Worm (Caenorhabditis elegans) whole organism, L4 larva: ENCODE measurements around the gene R04F11.2.

Experiments
- lin-29 ChIP-seq: fragments of 200-800 bp; sonication (Bioruptor generic); IDR thresholded peaks from 2 replicates; pipeline ENCODE4 v1.3.6; 2022; ENCODE audit warnings: missing genetic modification reagents, missing genetic modification characterization, missing compliant biosample characterization
- skn-1 ChIP-seq: fragments of 150-350 bp; optimal IDR thresholded peaks from 2 replicates; lab custom pipeline; 2014; ENCODE audit warnings: missing biosample characterization, missing genetic modification characterization
- unc-62 ChIP-seq, 3 experiments: fragments of 150-350 bp in 1 of 3; sonication (generic microtip); optimal IDR thresholded peaks in 2 of 3; peaks in 1 of 3; 1 replicate in 1 of 3; 2 replicates in 2 of 3; lab custom pipeline; 2014 to 2017; ENCODE audit warnings: missing biosample characterization in 3 of 3, missing genetic modification characterization in 3 of 3, missing genetic modification reagents in 3 of 3, missing genotype in 1 of 3
- zfp-2 ChIP-seq: sonication (generic microtip); optimal IDR thresholded peaks from 2 replicates; lab custom pipeline; 2016; ENCODE audit warnings: mild to moderate bottlenecking, missing genetic modification characterization, missing compliant biosample characterization

DNA sequence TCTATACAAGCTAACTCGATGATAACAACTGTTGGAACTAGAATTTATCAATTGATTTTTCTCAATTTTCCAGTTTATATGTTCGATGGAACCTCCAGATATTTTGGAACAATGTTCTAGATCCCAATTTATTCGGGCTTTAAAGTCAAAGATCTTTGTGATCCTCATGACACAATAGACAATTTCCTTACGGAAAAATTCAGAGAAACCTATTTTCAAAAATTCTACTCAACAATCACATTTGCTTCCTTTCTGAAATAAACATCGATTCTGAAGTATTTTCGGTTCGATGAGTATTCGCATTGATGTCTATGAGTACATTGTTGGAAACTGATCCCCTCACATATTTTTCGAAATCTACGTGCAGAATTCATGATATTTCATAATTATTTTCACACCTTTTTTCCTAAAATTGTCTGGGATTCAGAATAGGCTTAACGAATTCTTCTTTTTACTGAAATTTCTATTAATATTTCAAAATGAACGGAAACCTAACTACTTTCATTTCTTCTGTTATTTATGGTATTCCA lies 11.1 kb upstream of the R04F11.2 start, which contains the start of gene srg-45:
- TF ChIP-seq zfp-2 (no peak), skn-1 (tag; lab: Kevin White, UChicago) (no peak), unc-62 (GFP tag; optimal IDR thresholded peaks at IDR 0.05 in 1 of 2; lab: Kevin White, UChicago) (peak in 1 of 2 experiments; percentile 48), unc-62 (tag; optimal IDR thresholded peaks at IDR 0.05; lab: Kevin White, UChicago) (no peak), lin-29 (GFP tag; lab: Robert Waterston, UW) (no peak)
